Fruit fly (Drosophila melanogaster): Measurements from ENCODE around the gene CG42688.

DNA sequence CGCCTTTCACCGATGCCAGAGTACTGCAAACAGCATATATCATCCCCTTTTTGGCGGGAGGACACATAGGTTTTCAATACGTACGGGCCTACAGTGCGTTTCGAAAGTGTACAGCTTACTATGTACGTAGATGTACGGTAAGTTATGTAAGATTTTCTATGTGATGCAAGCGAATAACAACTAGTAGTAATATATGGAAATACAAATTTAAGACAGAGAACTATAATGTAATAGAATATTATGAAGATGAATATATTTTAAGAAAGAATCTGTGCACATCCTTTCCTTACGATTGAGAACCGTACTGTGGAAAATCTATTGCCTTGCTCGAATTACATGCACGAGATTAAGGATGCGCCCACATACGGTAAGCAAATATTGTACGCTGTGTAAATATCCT lies 35.3 kb upstream of the CG42688 start:
- TF ChIP-seq Sin3A (optimal IDR thresholded peaks at IDR 0.05) (no peak), ttk (optimal IDR thresholded peaks at IDR 0.05) (no peak)
